Fruit fly (Drosophila melanogaster): ENCODE measurements around the gene CG1812.

Gene CG1812

dm6 chrX:20505897-20506296 lies 5.4 kb upstream of the CG1812 start (continued):
- peak; percentile 8 for TF ChIP-seq kay (GFP tag; optimal IDR thresholded peaks at IDR 0.05)
- TF ChIP-seq CG1603 (tag; optimal IDR thresholded peaks at IDR 0.05) = peak; percentile 37
- TF ChIP-seq CG34422 (GFP tag; IDR thresholded peaks at IDR 0.05) = no peak
- TF ChIP-seq otp (GFP tag; IDR thresholded peaks at IDR 0.05) = peak; percentile 46; the same call in 1 of the 3 replicates
- TF ChIP-seq CG10274 (GFP tag; optimal IDR thresholded peaks at IDR 0.05) = no peak
- TF ChIP-seq Trl (optimal IDR thresholded peaks at IDR 0.05) = no peak
- peak; percentile 13 for TF ChIP-seq Trl (GFP tag; optimal IDR thresholded peaks at IDR 0.05)
- TF ChIP-seq ind (GFP tag; optimal IDR thresholded peaks at IDR 0.05) = no peak
- TF ChIP-seq hth (optimal IDR thresholded peaks at IDR 0.05) = no peak
- no peak for TF ChIP-seq CG16863 (GFP tag; optimal IDR thresholded peaks at IDR 0.05)
- no peak for TF ChIP-seq lov (optimal IDR thresholded peaks at IDR 0.05)
- no peak for TF ChIP-seq lov (GFP tag; IDR thresholded peaks at IDR 0.05)
- peak; percentile 15 for TF ChIP-seq dmrt11E (tag; optimal IDR thresholded peaks at IDR 0.05)
- TF ChIP-seq bsh (GFP tag; optimal IDR thresholded peaks at IDR 0.05) = peak in 1 of 2 experiments; percentile 64
- TF ChIP-seq CG12942 (GFP tag; optimal IDR thresholded peaks at IDR 0.05) = peak; percentile 46
- TF ChIP-seq CG18599 (GFP tag; optimal IDR thresholded peaks at IDR 0.05) = peak; percentile 14
- peak; percentile 16 for TF ChIP-seq ems (GFP tag; optimal IDR thresholded peaks at IDR 0.05)
- peak; percentile 65; the same call in 1 of the 3 replicates for TF ChIP-seq gce (GFP tag; IDR thresholded peaks at IDR 0.05)
- peak; percentile 11 for TF ChIP-seq CG33213 (GFP tag; optimal IDR thresholded peaks at IDR 0.05)
- peak; percentile 13 for TF ChIP-seq CG12659 (GFP tag; optimal IDR thresholded peaks at IDR 0.05)
- TF ChIP-seq pita (GFP tag; optimal IDR thresholded peaks at IDR 0.05) = no peak
- TF ChIP-seq CG10321 (GFP tag; IDR thresholded peaks at IDR 0.05) = no peak
- peak; percentile 27 for TF ChIP-seq Six4 (GFP tag; optimal IDR thresholded peaks at IDR 0.05)
- TF ChIP-seq CG3726 (GFP tag; IDR thresholded peaks at IDR 0.05) = peak; percentile 30; the same call in 1 of the 3 replicates
- peak; percentile 67; the same call in 2 of the 3 replicates for TF ChIP-seq zfh1 (GFP tag; IDR thresholded peaks at IDR 0.05)
- peak; percentile 38; the same call in 1 of the 2 replicates for TF ChIP-seq HLH3B (GFP tag; IDR thresholded peaks at IDR 0.05)
- TF ChIP-seq CG14965 (GFP tag; optimal IDR thresholded peaks at IDR 0.05; ENCODE audit: borderline replicate concordance) = no peak
- TF ChIP-seq CG2875 (GFP tag; optimal IDR thresholded peaks at IDR 0.05) = peak; percentile 67
- peak; percentile 62; the same call in 1 of the 2 replicates for TF ChIP-seq CG5953 (GFP tag; IDR thresholded peaks at IDR 0.05)
- TF ChIP-seq Fer1 (GFP tag; optimal IDR thresholded peaks at IDR 0.05) = no peak
- peak; percentile 64 for TF ChIP-seq CG3407 (GFP tag; optimal IDR thresholded peaks at IDR 0.05)
- TF ChIP-seq HmgD (GFP tag; optimal IDR thresholded peaks at IDR 0.05) = no peak
- TF ChIP-seq Opbp (GFP tag; IDR thresholded peaks at IDR 0.05; ENCODE audit: partially characterized antibody) = no peak
- TF ChIP-seq CG11695 (GFP tag; IDR thresholded peaks at IDR 0.05) = peak; percentile 46; the same call in 1 of the 3 replicates
- peak; percentile 62 for TF ChIP-seq gem (tag; optimal IDR thresholded peaks at IDR 0.05)
- TF ChIP-seq Xrp1 (GFP tag; IDR thresholded peaks at IDR 0.05) = peak; percentile 70
- TF ChIP-seq Myb (GFP tag; optimal IDR thresholded peaks at IDR 0.05) = no peak
- TF ChIP-seq D (optimal IDR thresholded peaks at IDR 0.05) = no peak
- TF ChIP-seq D (GFP tag; optimal IDR thresholded peaks at IDR 0.05) = peak; percentile 31
- no peak for TF ChIP-seq Optix (GFP tag; IDR thresholded peaks at IDR 0.05)
- TF ChIP-seq prd (optimal IDR thresholded peaks at IDR 0.05) = no peak
- TF ChIP-seq prd (GFP tag; IDR thresholded peaks at IDR 0.05) = peak; percentile 33; the same call in 1 of the 3 replicates
- TF ChIP-seq chif (GFP tag; optimal IDR thresholded peaks at IDR 0.05) = peak; percentile 17 to 24
- peak; percentile 54 for TF ChIP-seq CG10654 (GFP tag; optimal IDR thresholded peaks at IDR 0.05)
- peak; percentile 32 for TF ChIP-seq CG15514 (GFP tag; optimal IDR thresholded peaks at IDR 0.05)
- peak; percentile 13 for TF ChIP-seq Lhr (GFP tag; optimal IDR thresholded peaks at IDR 0.05)
- peak; percentile 3 for TF ChIP-seq grn (GFP tag; optimal IDR thresholded peaks at IDR 0.05)
- peak; percentile 42 for TF ChIP-seq CG18764 (GFP tag; optimal IDR thresholded peaks at IDR 0.05)
- peak; percentile 6 for TF ChIP-seq CG14710 (tag; optimal IDR thresholded peaks at IDR 0.05)
- TF ChIP-seq caup (GFP tag; optimal IDR thresholded peaks at IDR 0.05; ENCODE audit: severe bottlenecking) = peak; percentile 31
- no peak for TF ChIP-seq CG31388 (GFP tag; optimal IDR thresholded peaks at IDR 0.05)
- no peak for TF ChIP-seq Ets97D (GFP tag; optimal IDR thresholded peaks at IDR 0.05)
